Worm (Caenorhabditis elegans) whole organism, L4/young adult: Measurements from ENCODE around the gene C07A9.10.

Experiments used
- dao-5 ChIP-seq: sonication (generic microtip); optimal IDR thresholded peaks from 2 replicates; lab custom pipeline; 2016; ENCODE audit warnings: missing genotype, missing genetic modification characterization, moderate library complexity, missing compliant biosample characterization
- him-1 ChIP-seq: sonication (generic microtip); optimal IDR thresholded peaks from 2 replicates; lab custom pipeline; 2016; ENCODE audit warnings: missing genotype, missing genetic modification reagents, missing genetic modification characterization, missing compliant biosample characterization

DNA sequence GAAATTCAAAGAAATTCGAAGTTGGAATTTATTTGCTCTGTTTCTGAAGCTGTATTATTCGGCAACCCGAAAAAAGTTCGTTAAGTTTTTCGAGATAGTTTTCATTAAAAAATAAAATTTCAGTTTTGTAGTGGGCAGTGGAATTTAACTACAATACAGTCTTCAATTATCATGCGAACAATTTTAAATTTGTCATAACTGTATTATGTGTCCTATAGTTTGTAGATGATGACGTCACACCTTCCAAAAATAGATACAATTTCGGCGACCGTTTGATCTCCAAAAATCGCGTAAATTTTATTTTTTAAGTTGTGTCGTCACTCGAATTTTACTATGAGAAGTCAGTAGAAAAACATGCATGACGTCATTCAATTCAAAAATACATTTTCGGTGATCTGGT, 27.3 kb upstream of the C07A9.10 start:
- TF ChIP-seq him-1 (tag; lab: Kevin White, UChicago) (no peak), dao-5 (no peak)
